Fruit fly (Drosophila melanogaster): Measurements from ENCODE around the gene Elp3.
A peak's percentile ranks its signal among the peaks of the same experiment; 100 is the strongest.

Elp3 gene

DNA sequence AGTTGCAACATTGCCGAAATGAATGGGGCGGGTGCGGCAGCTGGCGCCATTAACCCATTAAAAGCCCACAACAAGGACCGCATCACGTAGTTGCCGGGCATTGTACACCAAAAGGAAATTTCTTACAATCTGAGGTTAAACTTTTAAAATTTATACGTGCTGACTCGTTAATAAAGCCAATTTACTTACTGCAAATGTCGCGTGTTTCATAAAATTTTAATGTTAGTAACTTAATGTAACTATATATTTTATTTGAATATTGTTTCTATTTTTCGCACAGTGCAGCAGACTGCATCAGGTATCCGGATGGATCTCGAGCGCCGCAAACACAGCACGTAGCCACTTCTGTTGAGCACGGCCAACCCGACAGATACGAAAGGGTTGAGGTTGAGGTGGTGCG lies 27.6 kb upstream of the Elp3 start:
- TF ChIP-seq foxo (GFP tag; optimal IDR thresholded peaks at IDR 0.05) (peak in 1 of 2 experiments; percentile 32), jim (GFP tag; optimal IDR thresholded peaks at IDR 0.05) (no peak), pan (optimal IDR thresholded peaks at IDR 0.05) (no peak), Myc (optimal IDR thresholded peaks at IDR 0.05) (no peak), tai (GFP tag; optimal IDR thresholded peaks at IDR 0.05) (no peak), rgr (GFP tag; optimal IDR thresholded peaks at IDR 0.05) (no peak), HLH106 (tag; optimal IDR thresholded peaks at IDR 0.05) (peak; percentile 50), Vsx2 (GFP tag; optimal IDR thresholded peaks at IDR 0.05; ENCODE audit: partially characterized antibody) (no peak), Sp1 (GFP tag; optimal IDR thresholded peaks at IDR 0.05) (peak; percentile 47), CrebA (GFP tag; optimal IDR thresholded peaks at IDR 0.05; ENCODE audit: borderline replicate concordance) (no peak), sv (GFP tag; optimal IDR thresholded peaks at IDR 0.05) (no peak), Hr83 (GFP tag; optimal IDR thresholded peaks at IDR 0.05; ENCODE audit: poor library complexity, severe bottlenecking) (no peak), dsf (GFP tag; optimal IDR thresholded peaks at IDR 0.05; ENCODE audit: borderline replicate concordance) (no peak), Rel (GFP tag; optimal IDR thresholded peaks at IDR 0.05) (no peak), Rel (tag; optimal IDR thresholded peaks at IDR 0.05) (no peak), CG9705 (GFP tag; optimal IDR thresholded peaks at IDR 0.05) (no peak), dl (GFP tag; optimal IDR thresholded peaks at IDR 0.05; ENCODE audit: insufficient read depth in 1 of 2, partially characterized antibody in 2 of 2) (no peak), N (GFP tag; optimal IDR thresholded peaks at IDR 0.05) (no peak), lola (GFP tag; optimal IDR thresholded peaks at IDR 0.05) (no peak), ey (GFP tag; optimal IDR thresholded peaks at IDR 0.05) (peak; percentile 21), Jra (GFP tag; optimal IDR thresholded peaks at IDR 0.05) (no peak), psq (GFP tag; optimal IDR thresholded peaks at IDR 0.05) (no peak), sage (GFP tag; optimal IDR thresholded peaks at IDR 0.05) (no peak), h (GFP tag; optimal IDR thresholded peaks at IDR 0.05) (peak; percentile 18), OdsH (GFP tag; optimal IDR thresholded peaks at IDR 0.05) (peak; percentile 8), woc (GFP tag; optimal IDR thresholded peaks at IDR 0.05) (no peak), Hr78 (GFP tag; optimal IDR thresholded peaks at IDR 0.05) (no peak), Abd-B (GFP tag; optimal IDR thresholded peaks at IDR 0.05) (no peak), br (GFP tag; optimal IDR thresholded peaks at IDR 0.05) (no peak), CG32264 (GFP tag; optimal IDR thresholded peaks at IDR 0.05) (no peak), Hnf4 (GFP tag; optimal IDR thresholded peaks at IDR 0.05) (no peak), fru (GFP tag; optimal IDR thresholded peaks at IDR 0.05) (peak; percentile 30), Dfd (GFP tag; optimal IDR thresholded peaks at IDR 0.05) (no peak), brk (GFP tag; optimal IDR thresholded peaks at IDR 0.05) (no peak), usp (GFP tag; optimal IDR thresholded peaks at IDR 0.05) (no peak), dmrt93B (GFP tag; optimal IDR thresholded peaks at IDR 0.05) (no peak), Dif (GFP tag; optimal IDR thresholded peaks at IDR 0.05; ENCODE audit: partially characterized antibody) (no peak), Mio (GFP tag; optimal IDR thresholded peaks at IDR 0.05) (no peak), GATAd (GFP tag; optimal IDR thresholded peaks at IDR 0.05) (no peak)

- no peak for TF ChIP-seq Rel (GFP tag; optimal IDR thresholded peaks at IDR 0.05)
- no peak for TF ChIP-seq Rel (tag; optimal IDR thresholded peaks at IDR 0.05)
- TF ChIP-seq N (GFP tag; optimal IDR thresholded peaks at IDR 0.05): no peak
- TF ChIP-seq ey (GFP tag; optimal IDR thresholded peaks at IDR 0.05): no peak
- TF ChIP-seq woc (GFP tag; optimal IDR thresholded peaks at IDR 0.05): no peak
- TF ChIP-seq Hr78 (GFP tag; optimal IDR thresholded peaks at IDR 0.05): no peak
- TF ChIP-seq Dif (GFP tag; optimal IDR thresholded peaks at IDR 0.05; ENCODE audit: partially characterized antibody): no peak
- TF ChIP-seq HLH106 (tag; optimal IDR thresholded peaks at IDR 0.05): no peak
These were observed 26.6 kb upstream of the Elp3 start for dm6 chr2L:4417982-4418381.

- no peak for TF ChIP-seq rgr (GFP tag; optimal IDR thresholded peaks at IDR 0.05)
- no peak for TF ChIP-seq tai (GFP tag; optimal IDR thresholded peaks at IDR 0.05)
- TF ChIP-seq dmrt93B (GFP tag; optimal IDR thresholded peaks at IDR 0.05): no peak
- no peak for TF ChIP-seq HLH106 (tag; optimal IDR thresholded peaks at IDR 0.05)
- TF ChIP-seq foxo (GFP tag; optimal IDR thresholded peaks at IDR 0.05): no peak
- no peak for TF ChIP-seq fru (GFP tag; optimal IDR thresholded peaks at IDR 0.05)
- no peak for TF ChIP-seq usp (GFP tag; optimal IDR thresholded peaks at IDR 0.05)
- TF ChIP-seq Rel (GFP tag; optimal IDR thresholded peaks at IDR 0.05): no peak
- TF ChIP-seq Rel (tag; optimal IDR thresholded peaks at IDR 0.05): no peak
- TF ChIP-seq Abd-B (GFP tag; optimal IDR thresholded peaks at IDR 0.05): no peak
- TF ChIP-seq psq (GFP tag; optimal IDR thresholded peaks at IDR 0.05): no peak
- no peak for TF ChIP-seq lola (GFP tag; optimal IDR thresholded peaks at IDR 0.05)
- TF ChIP-seq CG32264 (GFP tag; optimal IDR thresholded peaks at IDR 0.05): no peak
- TF ChIP-seq Hnf4 (GFP tag; optimal IDR thresholded peaks at IDR 0.05): no peak
- TF ChIP-seq Dfd (GFP tag; optimal IDR thresholded peaks at IDR 0.05): no peak
- TF ChIP-seq h (GFP tag; optimal IDR thresholded peaks at IDR 0.05): no peak
- no peak for TF ChIP-seq Jra (GFP tag; optimal IDR thresholded peaks at IDR 0.05)
- TF ChIP-seq Sp1 (GFP tag; optimal IDR thresholded peaks at IDR 0.05): no peak
These were observed 25.7 kb upstream of the Elp3 start for dm6 chr2L:4418819-4419218.

All from whole organism, wandering third instar larva.